Worm (Caenorhabditis elegans): Measurements from ENCODE around the gene Y7A5A.1.
A peak's percentile ranks its signal among the peaks of the same experiment; 100 is the strongest.

The Y7A5A.1 gene

DNA sequence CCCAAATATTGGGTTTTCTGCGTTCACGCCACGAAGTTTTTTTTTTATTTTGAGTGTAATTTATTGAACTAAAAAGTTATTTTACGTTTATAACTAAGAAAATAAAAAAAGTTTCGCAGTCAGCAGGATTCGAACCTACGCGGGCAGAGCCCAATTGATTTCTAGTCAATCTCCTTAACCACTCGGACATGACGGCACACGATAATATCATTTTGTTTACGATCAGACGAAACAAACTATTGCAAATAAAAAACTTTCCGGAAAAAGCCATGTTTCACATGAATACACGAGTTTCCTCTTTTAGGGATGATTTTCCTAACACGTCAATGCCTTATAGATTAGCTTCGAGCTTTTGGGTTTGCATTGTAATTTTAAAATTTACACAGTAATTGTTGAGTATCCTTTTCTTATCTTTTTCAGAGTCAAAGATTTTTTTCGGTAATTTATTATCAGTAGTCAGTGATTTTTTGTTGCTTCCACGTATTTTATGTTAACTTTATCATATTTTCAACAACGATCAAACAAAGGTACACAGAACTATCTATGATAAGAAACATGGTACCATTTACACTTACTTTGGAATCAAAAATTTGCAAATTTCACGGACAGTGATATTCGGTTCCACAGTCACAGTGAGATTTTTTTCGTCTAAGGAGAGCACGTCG is 1.3 kb downstream of the Y7A5A.1 start:
- TF ChIP-seq ceh-6 (GFP tag; optimal IDR thresholded peaks at IDR 0.05) (no peak), elt-2 (tag; optimal IDR thresholded peaks at IDR 0.05) (peak; percentile 4)

DNA sequence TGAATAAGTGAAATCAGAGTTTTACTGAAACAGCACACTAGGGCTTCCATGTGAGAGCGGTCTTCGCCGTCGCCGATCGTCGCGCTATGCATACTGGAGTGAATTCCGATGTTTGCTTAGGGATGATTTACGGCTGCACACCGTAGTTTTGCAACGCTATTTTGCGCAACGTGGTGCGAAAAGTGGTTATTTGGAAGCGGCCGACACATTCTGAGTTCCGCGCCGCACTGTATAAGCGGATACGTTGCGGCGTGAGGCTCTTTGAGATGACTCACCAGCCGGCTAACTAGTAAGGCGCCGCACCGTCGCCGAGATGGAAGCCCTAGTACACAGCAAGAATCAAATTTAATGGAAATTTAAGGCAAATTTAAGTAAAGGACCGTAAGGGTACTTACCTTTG is 2.8 kb downstream of the Y7A5A.1 start:
- TF ChIP-seq madf-2 (tag; optimal IDR thresholded peaks at IDR 0.05) (no peak), ceh-48 (tag; optimal IDR thresholded peaks at IDR 0.05) (no peak), nfya-1 (tag; optimal IDR thresholded peaks at IDR 0.05) (no peak), C08G9.2 (tag; optimal IDR thresholded peaks at IDR 0.05) (no peak), pag-3 (tag; optimal IDR thresholded peaks at IDR 0.05; ENCODE audit: borderline replicate concordance) (no peak), Y22D7AL.16 (tag; optimal IDR thresholded peaks at IDR 0.05) (no peak), ref-2 (tag; optimal IDR thresholded peaks at IDR 0.05) (no peak), K02D7.2 (tag; optimal IDR thresholded peaks at IDR 0.05) (no peak), mec-3 (tag; optimal IDR thresholded peaks at IDR 0.05; ENCODE audit: borderline replicate concordance) (no peak), pax-1 (tag; optimal IDR thresholded peaks at IDR 0.05) (no peak), tbx-2 (tag; optimal IDR thresholded peaks at IDR 0.05) (no peak), pqm-1 (tag; optimal IDR thresholded peaks at IDR 0.05) (no peak), sox-4 (tag; optimal IDR thresholded peaks at IDR 0.05) (no peak), F13H6.1 (tag; optimal IDR thresholded peaks at IDR 0.05) (no peak), che-1 (tag; optimal IDR thresholded peaks at IDR 0.05) (no peak), pros-1 (tag; optimal IDR thresholded peaks at IDR 0.05) (no peak), ttx-3 (tag; optimal IDR thresholded peaks at IDR 0.05) (no peak), ets-4 (tag; optimal IDR thresholded peaks at IDR 0.05) (no peak)

DNA sequence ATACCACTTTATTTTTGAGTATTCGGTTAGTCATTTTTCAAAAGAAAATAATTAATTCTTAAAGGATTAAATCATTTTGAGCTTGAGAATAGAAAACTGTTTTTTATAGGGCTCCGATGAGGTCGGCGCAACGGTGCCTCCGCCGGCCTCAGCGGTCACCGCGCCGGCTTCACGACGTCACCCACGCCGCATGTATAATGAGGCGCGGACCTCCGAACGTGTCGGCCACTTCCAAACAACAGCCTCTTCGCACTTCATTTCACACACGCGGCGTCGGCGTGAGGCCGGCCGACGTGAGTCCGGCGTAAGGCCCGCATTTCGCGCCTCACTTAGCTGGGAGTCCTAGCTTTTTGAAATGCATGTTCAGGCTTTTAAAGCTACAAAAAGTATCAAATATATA is 4.4 kb downstream of the Y7A5A.1 start:
- TF ChIP-seq tbx-2 (tag; optimal IDR thresholded peaks at IDR 0.05): no peak
- TF ChIP-seq ahr-1 (tag; optimal IDR thresholded peaks at IDR 0.05): no peak
- no peak for TF ChIP-seq ceh-6 (GFP tag; optimal IDR thresholded peaks at IDR 0.05)
- no peak for TF ChIP-seq madf-2 (tag; optimal IDR thresholded peaks at IDR 0.05)
- no peak for TF ChIP-seq ceh-48 (tag; optimal IDR thresholded peaks at IDR 0.05)
- no peak for TF ChIP-seq ceh-18 (tag; optimal IDR thresholded peaks at IDR 0.05)

DNA sequence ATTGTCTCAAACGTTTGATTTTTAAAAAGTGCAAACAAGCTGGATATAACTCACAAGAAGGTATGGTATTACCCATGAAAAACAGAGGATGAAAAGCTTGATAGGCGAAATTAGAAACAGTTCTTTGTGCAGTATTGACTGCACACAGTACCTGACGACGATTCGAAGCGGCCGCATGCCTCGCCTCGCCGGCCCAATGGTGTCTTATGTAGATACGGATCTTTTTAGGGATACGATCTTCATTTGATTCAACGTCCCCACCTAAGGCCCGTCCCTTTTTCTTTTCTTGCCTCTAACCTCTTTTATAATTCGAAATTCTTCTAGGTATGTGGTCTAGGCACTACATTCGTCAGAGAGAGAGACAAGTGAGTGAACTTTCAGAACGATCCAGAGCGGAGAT is 5.1 kb downstream of the Y7A5A.1 start, which contains the start of gene bus-17:
Gene bus-17, minus strand, starts transcription at position 208 of the 400 bp plus-strand sequence.
- TF ChIP-seq nhr-11 (tag; optimal IDR thresholded peaks at IDR 0.05) (no peak), C38D4.7 (GFP tag; optimal IDR thresholded peaks at IDR 0.05) (no peak), ceh-2 (tag; optimal IDR thresholded peaks at IDR 0.05) (no peak), F13H6.1 (tag; optimal IDR thresholded peaks at IDR 0.05) (no peak), sox-4 (tag; optimal IDR thresholded peaks at IDR 0.05) (no peak), sox-2 (GFP tag; IDR thresholded peaks at IDR 0.05) (no peak), npax-4 (tag; optimal IDR thresholded peaks at IDR 0.05) (no peak), gmeb-2 (tag; optimal IDR thresholded peaks at IDR 0.05) (no peak), ceh-30 (tag; optimal IDR thresholded peaks at IDR 0.05) (no peak), unc-42 (tag; optimal IDR thresholded peaks at IDR 0.05) (no peak), dmd-4 (tag; optimal IDR thresholded peaks at IDR 0.05; ENCODE audit: borderline replicate concordance) (no peak), ama-1 (optimal IDR thresholded peaks at IDR 0.05) (no peak), mec-3 (tag; optimal IDR thresholded peaks at IDR 0.05; ENCODE audit: borderline replicate concordance) (no peak), unc-55 (GFP tag; optimal IDR thresholded peaks at IDR 0.05) (no peak), fax-1 (tag; optimal IDR thresholded peaks at IDR 0.05) (no peak), ceh-34 (tag; optimal IDR thresholded peaks at IDR 0.05) (no peak), madf-2 (tag; optimal IDR thresholded peaks at IDR 0.05) (no peak), K09A11.1 (tag; optimal IDR thresholded peaks at IDR 0.05; ENCODE audit: insufficient read depth) (no peak), Y22D7AL.16 (tag; optimal IDR thresholded peaks at IDR 0.05) (no peak)
